Worm (Caenorhabditis elegans) whole organism, L4 larva: ENCODE measurements around the gene plk-3.

Experiments
- D1046.2 ChIP-seq: fragments of 200-800 bp; sonication (Bioruptor generic); IDR thresholded peaks from 2 replicates; pipeline ENCODE4 v1.3.6; 2022; ENCODE audit warnings: missing genetic modification characterization, missing compliant biosample characterization
- F10B5.3 ChIP-seq: sonication (generic microtip); optimal IDR thresholded peaks from 2 replicates; lab custom pipeline; 2016; ENCODE audit warnings: mild to moderate bottlenecking, missing genetic modification characterization, missing compliant biosample characterization
- F26F4.8 ChIP-seq: fragments of 200-800 bp; sonication (Bioruptor generic); conservative IDR thresholded peaks from 2 replicates; pipeline ENCODE4 v1.3.6; 2022; ENCODE audit warnings: missing genetic modification characterization, missing compliant biosample characterization
- F37D6.2 ChIP-seq: sonication (generic microtip); optimal IDR thresholded peaks from 2 replicates; lab custom pipeline; 2016; ENCODE audit warnings: mild to moderate bottlenecking, missing genetic modification characterization, missing compliant biosample characterization
- F44E2.7 ChIP-seq: fragments of 200-800 bp; sonication (Bioruptor generic); IDR thresholded peaks from 2 replicates; pipeline ENCODE4 v2.1.2; 2022; ENCODE audit warnings: missing genetic modification characterization, missing compliant biosample characterization
- T26A8.4 ChIP-seq: fragments of 200-800 bp; sonication (Bioruptor generic); IDR thresholded peaks from 2 replicates; pipeline ENCODE4 v1.3.6; 2022; ENCODE audit warnings: missing genetic modification characterization, missing compliant biosample characterization
- Y48G9A.11 ChIP-seq: fragments of 200-800 bp; sonication (Bioruptor generic); IDR thresholded peaks from 2 replicates; pipeline ENCODE4 v1.3.6; 2022; ENCODE audit warnings: missing genetic modification reagents, missing genetic modification characterization, missing compliant biosample characterization
- Y75B8A.6 ChIP-seq: fragments of 200-800 bp; sonication (Bioruptor generic); IDR thresholded peaks from 2 replicates; pipeline ENCODE4 v1.3.6; 2022; ENCODE audit warnings: missing genetic modification reagents, missing genetic modification characterization, missing compliant biosample characterization
- ZK337.2 ChIP-seq: fragments of 200-800 bp; sonication (Bioruptor generic); IDR thresholded peaks from 2 replicates; pipeline ENCODE4 v1.3.6; 2022; ENCODE audit warnings: missing genetic modification reagents, missing genetic modification characterization, missing compliant biosample characterization
- ZK546.5 ChIP-seq, 2 experiments: sonication (generic microtip); optimal IDR thresholded peaks; 2 replicates each; lab custom pipeline; 2017; ENCODE audit warnings: missing biosample characterization in 2 of 2, missing genetic modification characterization in 2 of 2
- aha-1 ChIP-seq: fragments of 150-350 bp; peaks from one replicate; lab custom pipeline; 2014; ENCODE audit warnings: missing biosample characterization, missing genetic modification characterization
- ama-1 ChIP-seq: fragments of 150-350 bp; optimal IDR thresholded peaks from 2 replicates; lab custom pipeline; 2014; ENCODE audit warnings: inconsistent platforms, mixed read lengths
- arid-1 ChIP-seq: fragments of 200-800 bp; sonication (Bioruptor generic); conservative IDR thresholded peaks from 2 replicates; pipeline ENCODE4 v1.3.6; 2022; ENCODE audit warnings: missing genetic modification reagents, missing genetic modification characterization, missing compliant biosample characterization
- attf-4 ChIP-seq: sonication (generic microtip); optimal IDR thresholded peaks from 3 replicates; lab custom pipeline; 2017; ENCODE audit warnings: missing biosample characterization, missing genetic modification characterization
- ceh-28 ChIP-seq: fragments of 150-350 bp; optimal IDR thresholded peaks from 2 replicates; lab custom pipeline; 2014; ENCODE audit warnings: missing biosample characterization, missing genetic modification reagents, missing genetic modification characterization
- ceh-32 ChIP-seq: sonication (generic microtip); optimal IDR thresholded peaks from 2 replicates; lab custom pipeline; 2016; ENCODE audit warnings: mild to moderate bottlenecking, missing genetic modification characterization, missing compliant biosample characterization; ENCODE audit not compliant: poor library complexity
- ceh-44 ChIP-seq: fragments of 200-800 bp; sonication (Bioruptor generic); IDR thresholded peaks from 2 replicates; pipeline ENCODE4 v1.3.6; 2022; ENCODE audit warnings: missing genetic modification reagents, missing genetic modification characterization, missing compliant biosample characterization
- ceh-82 ChIP-seq: sonication (generic microtip); optimal IDR thresholded peaks from 2 replicates; lab custom pipeline; 2017; ENCODE audit warnings: missing biosample characterization, missing genetic modification characterization
- ces-1 ChIP-seq: fragments of 150-350 bp; sonication (generic microtip); optimal IDR thresholded peaks from 4 replicates; lab custom pipeline; 2014; ENCODE audit warnings: missing biosample characterization, missing genetic modification reagents, missing genetic modification characterization
- ctbp-1 ChIP-seq: fragments of 200-800 bp; sonication (Bioruptor generic); IDR thresholded peaks from 2 replicates; pipeline ENCODE4 v1.3.6; 2022; ENCODE audit warnings: missing genetic modification reagents, missing genetic modification characterization, missing compliant biosample characterization
- daf-8 ChIP-seq: fragments of 200-800 bp; sonication (Bioruptor generic); IDR thresholded peaks from 2 replicates; pipeline ENCODE4 v1.3.6; 2022; ENCODE audit warnings: missing genetic modification characterization, missing compliant biosample characterization
- dmd-8 ChIP-seq: fragments of 200-800 bp; sonication (Bioruptor generic); IDR thresholded peaks from 2 replicates; pipeline ENCODE4 v1.3.6; 2022; ENCODE audit warnings: missing genetic modification characterization, missing compliant biosample characterization
- egl-27 ChIP-seq: sonication (generic microtip); optimal IDR thresholded peaks from 3 replicates; lab custom pipeline; 2017; ENCODE audit warnings: missing biosample characterization, missing genetic modification reagents, missing genetic modification characterization
- egl-43 ChIP-seq: fragments of 200-800 bp; sonication (Bioruptor generic); IDR thresholded peaks from 2 replicates; pipeline ENCODE4 v1.3.6; 2022; ENCODE audit warnings: missing genetic modification reagents, missing genetic modification characterization, missing compliant biosample characterization
- hlh-11 ChIP-seq: fragments of 200-800 bp; sonication (Bioruptor generic); optimal IDR thresholded peaks from 2 replicates; lab custom pipeline; 2018; ENCODE audit warnings: mild to moderate bottlenecking, missing genetic modification characterization, missing compliant biosample characterization
- hmg-1.1 ChIP-seq: fragments of 200-800 bp; sonication (Bioruptor generic); IDR thresholded peaks from 2 replicates; pipeline ENCODE4 v1.3.6; 2022; ENCODE audit warnings: missing genetic modification reagents, missing genetic modification characterization, missing compliant biosample characterization
- jun-1 ChIP-seq: fragments of 150-350 bp; optimal IDR thresholded peaks from 2 replicates; lab custom pipeline; 2014; ENCODE audit warnings: missing biosample characterization, missing genetic modification reagents, missing genetic modification characterization
- lin-13 ChIP-seq: fragments of 150-350 bp; optimal IDR thresholded peaks from 2 replicates; lab custom pipeline; 2014; ENCODE audit warnings: missing biosample characterization, missing genetic modification reagents, missing genetic modification characterization
- lir-3 ChIP-seq: sonication (generic microtip); optimal IDR thresholded peaks from 2 replicates; lab custom pipeline; 2016; ENCODE audit warnings: mild to moderate bottlenecking, missing genetic modification characterization, missing compliant biosample characterization
- lsy-2 ChIP-seq, 2 experiments: fragments of 150-350 bp in 1 of 2; sonication (generic microtip) in 1 of 2; optimal IDR thresholded peaks; 2 replicates each; lab custom pipeline; 2014 to 2017; ENCODE audit warnings: missing biosample characterization in 2 of 2, missing genetic modification characterization in 2 of 2
- madf-5 ChIP-seq, 2 experiments: fragments of 200-800 bp; sonication (Bioruptor generic); IDR thresholded peaks; 2 replicates each; pipeline ENCODE4 v1.3.6; 2022; ENCODE audit warnings: missing compliant biosample characterization in 2 of 2, missing genetic modification characterization in 2 of 2
- mep-1 ChIP-seq: fragments of 150-350 bp; sonication (generic microtip); optimal IDR thresholded peaks from 3 replicates; lab custom pipeline; 2014; ENCODE audit warnings: missing biosample characterization, missing genetic modification characterization
- mes-2 ChIP-seq: sonication (generic microtip); optimal IDR thresholded peaks from 2 replicates; lab custom pipeline; 2016; ENCODE audit warnings: missing genotype, mild to moderate bottlenecking, missing genetic modification characterization, missing compliant biosample characterization; ENCODE audit not compliant: poor library complexity, severe bottlenecking
- nhr-102 ChIP-seq: sonication (generic microtip); optimal IDR thresholded peaks from 2 replicates; lab custom pipeline; 2016; ENCODE audit warnings: mild to moderate bottlenecking, missing genetic modification characterization, moderate library complexity, missing compliant biosample characterization
- nhr-11 ChIP-seq: fragments of 150-350 bp; optimal IDR thresholded peaks from 2 replicates; lab custom pipeline; 2014; ENCODE audit warnings: missing biosample characterization, missing genetic modification characterization
- nhr-237 ChIP-seq: sonication (generic microtip); optimal IDR thresholded peaks from 2 replicates; lab custom pipeline; 2017; ENCODE audit warnings: missing biosample characterization, missing genetic modification characterization
- nhr-41 ChIP-seq: fragments of 200-800 bp; sonication (Bioruptor generic); IDR thresholded peaks from 2 replicates; pipeline ENCODE4 v1.3.6; 2022; ENCODE audit warnings: missing genetic modification reagents, missing genetic modification characterization, missing compliant biosample characterization
- nhr-48 ChIP-seq: sonication (generic microtip); optimal IDR thresholded peaks from 2 replicates; lab custom pipeline; 2016; ENCODE audit warnings: mild to moderate bottlenecking, missing genetic modification characterization, missing compliant biosample characterization
- nhr-6 ChIP-seq: fragments of 150-350 bp; optimal IDR thresholded peaks from 2 replicates; lab custom pipeline; 2014; ENCODE audit warnings: missing biosample characterization, missing genetic modification characterization
- nhr-76 ChIP-seq: fragments of 150-350 bp; optimal IDR thresholded peaks from 2 replicates; lab custom pipeline; 2014; ENCODE audit warnings: missing biosample characterization, missing genetic modification characterization
- sdz-12 ChIP-seq: fragments of 200-800 bp; sonication (Bioruptor generic); optimal IDR thresholded peaks from 2 replicates; lab custom pipeline; 2018; ENCODE audit warnings: mild to moderate bottlenecking, missing genetic modification characterization, missing compliant biosample characterization
- snpc-1.2 ChIP-seq: fragments of 200-800 bp; sonication (Bioruptor generic); IDR thresholded peaks from 2 replicates; pipeline ENCODE4 v1.3.6; 2022; ENCODE audit warnings: missing genetic modification reagents, missing genetic modification characterization, missing compliant biosample characterization
- spr-3 ChIP-seq: fragments of 200-800 bp; sonication (Bioruptor generic); optimal IDR thresholded peaks from 2 replicates; lab custom pipeline; 2018; ENCODE audit warnings: mild to moderate bottlenecking, missing genetic modification characterization, missing compliant biosample characterization
- tag-97 ChIP-seq: fragments of 200-800 bp; sonication (Bioruptor generic); IDR thresholded peaks from 2 replicates; pipeline ENCODE4 v1.3.6; 2022; ENCODE audit warnings: missing genetic modification characterization, missing compliant biosample characterization
- unc-130 ChIP-seq: sonication (generic microtip); optimal IDR thresholded peaks from 2 replicates; lab custom pipeline; 2016; ENCODE audit warnings: missing genetic modification reagents, missing genetic modification characterization, missing compliant biosample characterization
- unc-39 ChIP-seq: sonication (generic microtip); optimal IDR thresholded peaks from 2 replicates; lab custom pipeline; 2017; ENCODE audit warnings: missing biosample characterization, missing genetic modification characterization
- unc-62 ChIP-seq, 3 experiments: fragments of 150-350 bp in 1 of 3; sonication (generic microtip); optimal IDR thresholded peaks in 2 of 3; peaks in 1 of 3; 1 replicate in 1 of 3; 2 replicates in 2 of 3; lab custom pipeline; 2014 to 2017; ENCODE audit warnings: missing biosample characterization in 3 of 3, missing genetic modification characterization in 3 of 3, missing genetic modification reagents in 3 of 3, missing genotype in 1 of 3
- vab-7 ChIP-seq: fragments of 200-800 bp; sonication (Bioruptor generic); IDR thresholded peaks from 2 replicates; pipeline ENCODE4 v1.3.6; 2022; ENCODE audit warnings: missing genetic modification reagents, missing genetic modification characterization, missing compliant biosample characterization
- zfp-2 ChIP-seq: sonication (generic microtip); optimal IDR thresholded peaks from 2 replicates; lab custom pipeline; 2016; ENCODE audit warnings: mild to moderate bottlenecking, missing genetic modification characterization, missing compliant biosample characterization
- zfp-3 ChIP-seq: fragments of 200-800 bp; sonication (Bioruptor generic); conservative IDR thresholded peaks from 2 replicates; pipeline ENCODE4 v1.3.6; 2022; ENCODE audit warnings: missing genetic modification reagents, missing genetic modification characterization, missing compliant biosample characterization
- zip-2 ChIP-seq: fragments of 150-350 bp; optimal IDR thresholded peaks from 2 replicates; lab custom pipeline; 2014; ENCODE audit warnings: missing biosample characterization, missing genetic modification characterization

plk-3 gene

DNA sequence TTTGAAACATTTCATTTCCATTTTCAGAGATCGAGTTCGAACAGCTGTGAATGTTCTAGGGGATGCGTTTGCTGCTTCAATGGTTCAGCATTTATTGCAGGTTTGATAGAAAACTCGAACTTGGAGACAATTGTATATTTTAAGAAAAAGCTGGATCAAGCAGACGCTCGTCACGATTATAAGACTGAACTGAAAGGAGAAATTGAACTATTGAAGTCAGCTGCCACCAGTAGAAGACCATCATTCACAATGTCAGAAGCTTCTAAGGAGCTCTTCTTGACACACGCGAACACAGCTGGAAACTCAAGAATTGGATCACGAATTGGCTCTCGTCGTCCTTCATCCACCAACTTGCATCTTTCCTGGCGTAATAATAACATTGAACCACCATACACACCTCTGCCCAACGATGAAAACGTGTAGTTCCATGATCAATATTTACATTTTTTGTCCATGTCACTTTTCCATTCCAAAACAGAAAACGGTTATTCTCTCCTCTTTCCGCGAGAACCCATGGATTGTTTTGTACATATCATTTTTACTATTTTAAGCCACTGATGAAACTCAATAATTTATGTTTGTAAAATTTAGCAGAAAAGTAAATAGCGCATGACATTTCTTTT lies 33.0 kb upstream of the plk-3 start (continued):
- TF ChIP-seq ZK546.5 (tag; optimal IDR thresholded peaks at IDR 0.05; lab: Kevin White, UChicago) (no peak), F10B5.3 (tag; lab: Kevin White, UChicago) (no peak), dmd-8 (GFP tag; lab: Robert Waterston, UW) (no peak), egl-43 (GFP tag; lab: Robert Waterston, UW) (no peak; the same call in 1 of the 2 replicates), F37D6.2 (tag; lab: Kevin White, UChicago) (no peak), nhr-11 (tag; lab: Kevin White, UChicago) (no peak), nhr-76 (tag; lab: Kevin White, UChicago) (no peak), ama-1 (lab: Kevin White, UChicago) (peak; percentile 91), ZK337.2 (GFP tag; lab: Robert Waterston, UW) (no peak; the same call in 1 of the 2 replicates), hmg-1.1 (GFP tag; lab: Robert Waterston, UW) (no peak), lin-13 (GFP tag; lab: Kevin White, UChicago) (no peak), ctbp-1 (GFP tag; lab: Robert Waterston, UW) (peak; percentile 38; the same call in 1 of the 2 replicates), lir-3 (no peak), mep-1 (tag; lab: Kevin White, UChicago) (peak; percentile 61), nhr-237 (tag; lab: Kevin White, UChicago) (no peak), lsy-2 (tag; optimal IDR thresholded peaks at IDR 0.05; lab: Kevin White, UChicago) (peak in 1 of 2 experiments; percentile 32), snpc-1.2 (GFP tag; lab: Robert Waterston, UW) (peak; percentile 71), ceh-28 (tag; lab: Kevin White, UChicago) (no peak), D1046.2 (GFP tag; lab: Robert Waterston, UW) (no peak), unc-39 (tag; lab: Kevin White, UChicago) (no peak), egl-27 (tag; lab: Kevin White, UChicago) (no peak), spr-3 (no peak), zfp-3 (GFP tag; lab: Robert Waterston, UW) (peak; percentile 73; the same call in 1 of the 2 replicates), madf-5 (GFP tag; IDR thresholded peaks at IDR 0.05; lab: Robert Waterston, UW) (no peak), sdz-12 (GFP tag; lab: Kevin White, UChicago) (no peak), Y48G9A.11 (GFP tag; lab: Robert Waterston, UW) (peak; percentile 13; the same call in 1 of the 2 replicates), unc-130 (peak; percentile 31), mes-2 (tag; lab: Kevin White, UChicago) (peak; percentile 27), Y75B8A.6 (GFP tag; lab: Robert Waterston, UW) (no peak), ceh-32 (no peak), hlh-11 (tag; lab: Kevin White, UChicago) (peak; percentile 29), T26A8.4 (no peak; the same call in 1 of the 2 replicates), nhr-102 (no peak), tag-97 (GFP tag; lab: Robert Waterston, UW) (no peak), attf-4 (tag; lab: Kevin White, UChicago) (no peak), daf-8 (GFP tag; lab: Robert Waterston, UW) (0 out of 2 replicates have a peak, but pooled peaks have one; percentile 41), nhr-6 (tag; lab: Kevin White, UChicago) (no peak), ces-1 (GFP tag; lab: Kevin White, UChicago) (no peak), vab-7 (no peak), ceh-44 (GFP tag; lab: Robert Waterston, UW) (no peak), F44E2.7 (GFP tag; lab: Robert Waterston, UW) (no peak), unc-62 (GFP tag; optimal IDR thresholded peaks at IDR 0.05 in 1 of 2; lab: Kevin White, UChicago) (peak in 1 of 2 experiments; percentile 74), unc-62 (tag; optimal IDR thresholded peaks at IDR 0.05; lab: Kevin White, UChicago) (no peak), zfp-2 (tag; lab: Kevin White, UChicago) (no peak), aha-1 (tag; lab: Kevin White, UChicago) (peak; percentile 93), F26F4.8 (GFP tag; lab: Robert Waterston, UW) (0 out of 2 replicates have a peak, but pooled peaks have one; percentile 12), jun-1 (no peak), arid-1 (GFP tag; lab: Robert Waterston, UW) (peak; percentile 50; the same call in 1 of the 2 replicates), zip-2 (tag; lab: Kevin White, UChicago) (no peak), ceh-82 (no peak), nhr-41 (GFP tag; lab: Robert Waterston, UW) (no peak), nhr-48 (peak; percentile 1)
